Worm (Caenorhabditis elegans) whole organism, late embryonic: ENCODE data around the gene lim-6.

Experiments used
- F13H6.1 ChIP-seq: sonication (generic microtip); optimal IDR thresholded peaks from 2 replicates; lab custom pipeline; 2016; ENCODE audit warnings: missing genetic modification characterization, missing compliant biosample characterization
- K02D7.2 ChIP-seq: sonication (generic microtip); optimal IDR thresholded peaks from 2 replicates; lab custom pipeline; 2017; ENCODE audit warnings: mild to moderate bottlenecking, missing genetic modification characterization, missing compliant biosample characterization
- K09A11.1 ChIP-seq: sonication (generic microtip); optimal IDR thresholded peaks from 2 replicates; lab custom pipeline; 2017; ENCODE audit warnings: antibody characterized with exemption, mild to moderate bottlenecking, missing genetic modification characterization, missing compliant biosample characterization; ENCODE audit not compliant: insufficient read depth
- T23F11.4 ChIP-seq: fragments of 200-800 bp; sonication (Bioruptor generic); optimal IDR thresholded peaks from 2 replicates; lab custom pipeline; 2018; ENCODE audit warnings: mild to moderate bottlenecking, missing genetic modification characterization, missing compliant biosample characterization
- Y22D7AL.16 ChIP-seq: sonication (generic microtip); optimal IDR thresholded peaks from 2 replicates; lab custom pipeline; 2016; ENCODE audit warnings: missing genetic modification characterization, missing compliant biosample characterization
- ama-1 ChIP-seq: fragments of 150-350 bp; optimal IDR thresholded peaks from 2 replicates; lab custom pipeline; 2014
- ceh-14 ChIP-seq: sonication (generic microtip); optimal IDR thresholded peaks from 2 replicates; lab custom pipeline; 2016; ENCODE audit warnings: missing genotype, missing genetic modification characterization, missing compliant biosample characterization
- ceh-19 ChIP-seq: fragments of 200-800 bp; sonication (Bioruptor generic); optimal IDR thresholded peaks from 2 replicates; lab custom pipeline; 2018; ENCODE audit warnings: mild to moderate bottlenecking, missing genetic modification characterization, missing compliant biosample characterization
- ceh-31 ChIP-seq: sonication (generic microtip); optimal IDR thresholded peaks from 2 replicates; lab custom pipeline; 2016; ENCODE audit warnings: missing genetic modification characterization, missing compliant biosample characterization
- ceh-34 ChIP-seq: sonication (generic microtip); optimal IDR thresholded peaks from 2 replicates; lab custom pipeline; 2016; ENCODE audit warnings: mild to moderate bottlenecking, missing genetic modification characterization, missing compliant biosample characterization
- ceh-45 ChIP-seq: fragments of 200-800 bp; sonication (Bioruptor generic); IDR thresholded peaks from 2 replicates; pipeline ENCODE4 v1.3.6; 2022; ENCODE audit warnings: missing genetic modification reagents, missing genetic modification characterization, missing compliant biosample characterization
- ceh-48 ChIP-seq: sonication (generic microtip); optimal IDR thresholded peaks from 2 replicates; lab custom pipeline; 2016; ENCODE audit warnings: missing genetic modification characterization, inconsistent platforms, missing compliant biosample characterization
- ceh-9 ChIP-seq: sonication (generic microtip); optimal IDR thresholded peaks from 2 replicates; lab custom pipeline; 2016; ENCODE audit warnings: mild to moderate bottlenecking, missing genetic modification characterization, inconsistent platforms, missing compliant biosample characterization
- che-1 ChIP-seq: sonication (generic microtip); optimal IDR thresholded peaks from 2 replicates; lab custom pipeline; 2016; ENCODE audit warnings: mild to moderate bottlenecking, missing genetic modification characterization, missing compliant biosample characterization
- elt-2 ChIP-seq: sonication (generic microtip); optimal IDR thresholded peaks from 2 replicates; lab custom pipeline; 2016; ENCODE audit warnings: missing genetic modification reagents, missing genetic modification characterization, missing compliant biosample characterization
- ets-4 ChIP-seq: sonication (generic microtip); optimal IDR thresholded peaks from 2 replicates; lab custom pipeline; 2016; ENCODE audit warnings: missing genetic modification characterization, missing compliant biosample characterization
- eyg-1 ChIP-seq: sonication (generic microtip); optimal IDR thresholded peaks from 2 replicates; lab custom pipeline; 2016; ENCODE audit warnings: missing genotype, missing genetic modification characterization, missing compliant biosample characterization
- fkh-6 ChIP-seq: sonication (generic microtip); optimal IDR thresholded peaks from 2 replicates; lab custom pipeline; 2016; ENCODE audit warnings: missing genetic modification characterization, missing compliant biosample characterization
- gmeb-2 ChIP-seq: sonication (generic microtip); optimal IDR thresholded peaks from 2 replicates; lab custom pipeline; 2016; ENCODE audit warnings: missing genetic modification characterization, inconsistent platforms, missing compliant biosample characterization
- hlh-15 ChIP-seq: sonication (generic microtip); optimal IDR thresholded peaks from 2 replicates; lab custom pipeline; 2016; ENCODE audit warnings: missing genetic modification characterization, missing compliant biosample characterization
- hlh-8 ChIP-seq: sonication (generic microtip); optimal IDR thresholded peaks from 2 replicates; lab custom pipeline; 2016; ENCODE audit warnings: missing genotype, missing genetic modification characterization, missing compliant biosample characterization
- lim-6 ChIP-seq: sonication (generic microtip); optimal IDR thresholded peaks from 2 replicates; lab custom pipeline; 2016; ENCODE audit warnings: missing genetic modification characterization, missing compliant biosample characterization
- lin-11 ChIP-seq: fragments of 200-800 bp; sonication (Bioruptor generic); optimal IDR thresholded peaks from 2 replicates; lab custom pipeline; 2018; ENCODE audit warnings: mild to moderate bottlenecking, missing genetic modification characterization, missing compliant biosample characterization
- nfya-1 ChIP-seq: sonication (generic microtip); optimal IDR thresholded peaks from 2 replicates; lab custom pipeline; 2017; ENCODE audit warnings: missing genetic modification characterization, mild to moderate bottlenecking, missing compliant biosample characterization, antibody characterized with exemption, moderate library complexity
- nhr-11 ChIP-seq: fragments of 150-350 bp; optimal IDR thresholded peaks from 2 replicates; lab custom pipeline; 2014; ENCODE audit warnings: missing biosample characterization, missing genetic modification characterization
- nhr-232 ChIP-seq: sonication (generic microtip); optimal IDR thresholded peaks from 2 replicates; lab custom pipeline; 2016; ENCODE audit warnings: missing genetic modification characterization, missing compliant biosample characterization
- npax-4 ChIP-seq: sonication (generic microtip); optimal IDR thresholded peaks from 2 replicates; lab custom pipeline; 2016; ENCODE audit warnings: missing genetic modification characterization, missing compliant biosample characterization
- pag-3 ChIP-seq: sonication (generic microtip); optimal IDR thresholded peaks from 2 replicates; lab custom pipeline; 2016; ENCODE audit warnings: missing compliant biosample characterization, missing genetic modification characterization, borderline replicate concordance
- pax-1 ChIP-seq: fragments of 150-350 bp; optimal IDR thresholded peaks from 2 replicates; lab custom pipeline; 2014; ENCODE audit warnings: missing biosample characterization, missing genetic modification characterization
- pqm-1 ChIP-seq: sonication (generic microtip); optimal IDR thresholded peaks from 2 replicates; lab custom pipeline; 2016; ENCODE audit warnings: missing genetic modification characterization, missing compliant biosample characterization
- ref-2 ChIP-seq: sonication (generic microtip); optimal IDR thresholded peaks from 2 replicates; lab custom pipeline; 2016; ENCODE audit warnings: missing genetic modification characterization, missing compliant biosample characterization
- sdc-2 ChIP-seq: sonication (generic microtip); optimal IDR thresholded peaks from 2 replicates; lab custom pipeline; 2016; ENCODE audit warnings: missing genotype, missing genetic modification characterization, missing compliant biosample characterization
- sox-2 ChIP-seq: fragments of 200-800 bp; sonication (Bioruptor generic); IDR thresholded peaks from 2 replicates; pipeline ENCODE4 v1.3.6; 2022; ENCODE audit warnings: missing genetic modification reagents, missing genetic modification characterization, missing compliant biosample characterization
- tbx-7 ChIP-seq: sonication (generic microtip); optimal IDR thresholded peaks from 2 replicates; lab custom pipeline; 2016; ENCODE audit warnings: missing genotype, missing genetic modification characterization, missing compliant biosample characterization
- unc-3 ChIP-seq, 2 experiments: fragments of 200-800 bp in 1 of 2; sonication (Bioruptor generic) in 1 of 2; sonication (generic microtip) in 1 of 2; conservative IDR thresholded peaks in 1 of 2; optimal IDR thresholded peaks in 1 of 2; 2 replicates each; pipeline versions ENCODE4 v1.3.6 to Lab custom; 2016 to 2022; ENCODE audit warnings: missing compliant biosample characterization in 2 of 2, missing genetic modification characterization in 2 of 2, missing genetic modification reagents in 1 of 2
- unc-42 ChIP-seq: sonication (generic microtip); optimal IDR thresholded peaks from 2 replicates; lab custom pipeline; 2016; ENCODE audit warnings: missing genotype, missing genetic modification characterization, missing compliant biosample characterization

The lim-6 gene

ce11 chrX:1072152-1072551 is at the start of gene lim-6:
lim-6 (plus strand) TSS chrX:1072452.
- no peak for TF ChIP-seq ceh-9 (tag; lab: Kevin White, UChicago)
- TF ChIP-seq ama-1 (lab: Kevin White, UChicago): no peak
- no peak for TF ChIP-seq fkh-6 (tag; lab: Kevin White, UChicago)
- TF ChIP-seq npax-4 (tag; lab: Kevin White, UChicago): no peak
- no peak for TF ChIP-seq T23F11.4 (GFP tag; lab: Kevin White, UChicago)
- no peak for TF ChIP-seq gmeb-2 (tag; lab: Kevin White, UChicago)
- TF ChIP-seq ref-2: no peak
- no peak for TF ChIP-seq nhr-11
- no peak for TF ChIP-seq pqm-1 (tag; lab: Kevin White, UChicago)
- no peak for TF ChIP-seq lin-11 (tag; lab: Kevin White, UChicago)
- no peak for TF ChIP-seq F13H6.1 (tag; lab: Kevin White, UChicago)
- no peak for TF ChIP-seq tbx-7 (tag; lab: Kevin White, UChicago)
- TF ChIP-seq ets-4: no peak
- TF ChIP-seq lim-6 (tag; lab: Kevin White, UChicago): no peak
- TF ChIP-seq, all 69 proteins: peak for 0

ce11 chrX:1025010-1025409 is 47.2 kb upstream of the lim-6 start, which contains the start of gene F55A4.3:
F55A4.3 (minus strand) TSS chrX:1025110.
- TF ChIP-seq F13H6.1 (tag; lab: Kevin White, UChicago): no peak
- no peak for TF ChIP-seq nfya-1 (tag; lab: Kevin White, UChicago)
- TF ChIP-seq ref-2: no peak
- no peak for TF ChIP-seq nhr-11
- no peak for TF ChIP-seq K09A11.1 (tag; lab: Kevin White, UChicago)
- TF ChIP-seq nhr-232 (tag; lab: Kevin White, UChicago): no peak
- TF ChIP-seq ceh-34 (tag; lab: Kevin White, UChicago): no peak
- TF ChIP-seq ama-1 (lab: Kevin White, UChicago): no peak
- no peak for TF ChIP-seq hlh-15 (tag; lab: Kevin White, UChicago)
- no peak for TF ChIP-seq tbx-7 (tag; lab: Kevin White, UChicago)
- no peak for TF ChIP-seq ceh-19 (GFP tag; lab: Kevin White, UChicago)
- no peak for TF ChIP-seq eyg-1 (tag; lab: Kevin White, UChicago)
- no peak for TF ChIP-seq unc-3 (GFP tag; conservative IDR thresholded peaks at IDR 0.05; lab: Robert Waterston, UW)
- TF ChIP-seq unc-3 (tag; optimal IDR thresholded peaks at IDR 0.05; lab: Kevin White, UChicago): no peak

DNA sequence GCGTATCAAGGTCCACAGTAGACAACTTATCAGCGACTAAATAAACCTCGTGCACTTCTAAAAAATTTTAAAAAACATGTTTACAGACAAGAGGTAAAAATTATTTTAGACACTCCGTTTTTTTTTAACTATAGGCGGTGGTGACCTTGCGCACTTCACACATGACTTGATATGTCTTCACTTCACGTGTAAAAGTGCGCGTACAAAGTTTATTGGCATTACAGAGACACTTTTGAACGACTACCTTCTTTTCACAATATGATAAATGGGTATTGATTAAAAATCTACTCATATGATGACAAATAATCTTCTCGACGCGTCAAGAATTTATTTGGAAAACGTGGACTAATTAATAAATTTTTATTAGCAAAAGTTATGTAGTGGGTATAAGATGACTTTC is 45.5 kb upstream of the lim-6 start:
- TF ChIP-seq ceh-48 (tag; lab: Kevin White, UChicago) (no peak), che-1 (no peak), gmeb-2 (tag; lab: Kevin White, UChicago) (no peak), hlh-8 (tag; lab: Kevin White, UChicago) (no peak), ref-2 (no peak)

- no peak for TF ChIP-seq pag-3 (tag; lab: Kevin White, UChicago)
- no peak for TF ChIP-seq ceh-48 (tag; lab: Kevin White, UChicago)
- no peak for TF ChIP-seq pax-1 (tag; lab: Kevin White, UChicago)
- no peak for TF ChIP-seq ceh-45 (GFP tag; lab: Robert Waterston, UW)
- TF ChIP-seq ceh-14 (tag; lab: Kevin White, UChicago): no peak
- no peak for TF ChIP-seq sox-2 (GFP tag; lab: Robert Waterston, UW)
- no peak for TF ChIP-seq npax-4 (tag; lab: Kevin White, UChicago)
- no peak for TF ChIP-seq unc-42 (tag; lab: Kevin White, UChicago)
- TF ChIP-seq K02D7.2 (tag; lab: Kevin White, UChicago): no peak
- no peak for TF ChIP-seq ceh-31 (tag; lab: Kevin White, UChicago)
- no peak for TF ChIP-seq sdc-2 (tag; lab: Kevin White, UChicago)
- TF ChIP-seq K09A11.1 (tag; lab: Kevin White, UChicago): no peak
- no peak for TF ChIP-seq ets-4
- TF ChIP-seq gmeb-2 (tag; lab: Kevin White, UChicago): no peak
- TF ChIP-seq nfya-1 (tag; lab: Kevin White, UChicago): no peak
- TF ChIP-seq elt-2 (tag; lab: Kevin White, UChicago): no peak
- no peak for TF ChIP-seq Y22D7AL.16 (tag; lab: Kevin White, UChicago)
These were observed 44.9 kb upstream of the lim-6 start for ce11 chrX:1027370-1027769.
